Worm (Caenorhabditis elegans): Measurements from ENCODE around the gene ccch-5.

The ccch-5 gene

ce11 chrIV:14872320-14872719 lies 47.1 kb upstream of the ccch-5 start (continued):
- peak in 1 of 2 experiments; percentile 35 for TF ChIP-seq mdl-1 (tag; optimal IDR thresholded peaks at IDR 0.05)
- TF ChIP-seq hmg-1.1 (GFP tag; IDR thresholded peaks at IDR 0.05): peak; percentile 59; the same call in 1 of the 2 replicates

ce11 chrIV:14874926-14875570 lies 44.4 kb upstream of the ccch-5 start:
- no peak for TF ChIP-seq skn-1 (tag; optimal IDR thresholded peaks at IDR 0.05)
- peak; percentile 61 for TF ChIP-seq mes-2 (tag; optimal IDR thresholded peaks at IDR 0.05; ENCODE audit: poor library complexity, severe bottlenecking)
- no peak for TF ChIP-seq T26A8.4 (GFP tag; IDR thresholded peaks at IDR 0.05)
- peak in 1 of 2 experiments; percentile 17 for TF ChIP-seq hif-1 (tag; optimal IDR thresholded peaks at IDR 0.05)
- no peak for TF ChIP-seq daf-12 (tag; optimal IDR thresholded peaks at IDR 0.05)
- peak; percentile 10 for TF ChIP-seq T20F7.1 (GFP tag; optimal IDR thresholded peaks at IDR 0.05)
- no peak for TF ChIP-seq pha-4 (GFP tag; IDR thresholded peaks at IDR 0.05)
- peak; percentile 49 for TF ChIP-seq pha-4 (tag; optimal IDR thresholded peaks at IDR 0.05)
- no peak for TF ChIP-seq F37D6.2 (tag; optimal IDR thresholded peaks at IDR 0.05)
- TF ChIP-seq nhr-10 (tag; optimal IDR thresholded peaks at IDR 0.05): no peak
- TF ChIP-seq lin-15B (tag; optimal IDR thresholded peaks at IDR 0.05): no peak
- no peak for TF ChIP-seq hmg-1.1 (GFP tag; IDR thresholded peaks at IDR 0.05)
- TF ChIP-seq ceh-32 (tag; optimal IDR thresholded peaks at IDR 0.05; ENCODE audit: poor library complexity): no peak
- TF ChIP-seq lin-29 (GFP tag; IDR thresholded peaks at IDR 0.05): no peak
- no peak for TF ChIP-seq ceh-28 (tag; optimal IDR thresholded peaks at IDR 0.05)
- TF ChIP-seq tra-1 (GFP tag; IDR thresholded peaks at IDR 0.05): no peak
- peak; percentile 80 for TF ChIP-seq nhr-6 (tag; optimal IDR thresholded peaks at IDR 0.05)
- 0 out of 2 replicates have a peak, but pooled peaks have one; percentile 37 for TF ChIP-seq Y48G9A.11 (GFP tag; IDR thresholded peaks at IDR 0.05)
- peak; percentile 25; the same call in 1 of the 2 replicates for TF ChIP-seq set-16 (GFP tag; IDR thresholded peaks at IDR 0.05)
- no peak for TF ChIP-seq F26F4.8 (GFP tag; conservative IDR thresholded peaks at IDR 0.05)
- no peak for TF ChIP-seq lin-39 (tag; optimal IDR thresholded peaks at IDR 0.05)
- no peak for TF ChIP-seq zfp-2 (tag; optimal IDR thresholded peaks at IDR 0.05)
- no peak for TF ChIP-seq duxl-1 (tag; optimal IDR thresholded peaks at IDR 0.05; ENCODE audit: poor library complexity)
- peak; percentile 30 for TF ChIP-seq rbr-2 (tag; optimal IDR thresholded peaks at IDR 0.05)
- TF ChIP-seq nhr-48 (tag; optimal IDR thresholded peaks at IDR 0.05): peak; percentile 41
- no peak for TF ChIP-seq ces-1 (GFP tag; optimal IDR thresholded peaks at IDR 0.05)
- no peak for TF ChIP-seq nhr-77 (tag; optimal IDR thresholded peaks at IDR 0.05)
- no peak for TF ChIP-seq arid-1 (GFP tag; conservative IDR thresholded peaks at IDR 0.05)
- TF ChIP-seq spr-3 (GFP tag; optimal IDR thresholded peaks at IDR 0.05): no peak
- peak; percentile 41 for TF ChIP-seq hlh-30 (tag; optimal IDR thresholded peaks at IDR 0.05; ENCODE audit: insufficient read depth)
- TF ChIP-seq cey-2 (tag; optimal IDR thresholded peaks at IDR 0.05; ENCODE audit: borderline replicate concordance, insufficient read depth): no peak
- TF ChIP-seq lin-1 (GFP tag; IDR thresholded peaks at IDR 0.05): 0 out of 2 replicates have a peak, but pooled peaks have one; percentile 18
- peak; percentile 78 for TF ChIP-seq hlh-11 (tag; optimal IDR thresholded peaks at IDR 0.05)
- TF ChIP-seq F49E8.2 (tag; optimal IDR thresholded peaks at IDR 0.05; ENCODE audit: borderline replicate concordance): peak; percentile 12
- TF ChIP-seq lir-3 (tag; optimal IDR thresholded peaks at IDR 0.05): no peak
- TF ChIP-seq attf-4 (tag; optimal IDR thresholded peaks at IDR 0.05): no peak
- 0 out of 2 replicates have a peak, but pooled peaks have one; percentile 43 for TF ChIP-seq mxl-2 (GFP tag; conservative IDR thresholded peaks at IDR 0.05)
- no peak for TF ChIP-seq gei-8 (GFP tag; optimal IDR thresholded peaks at IDR 0.05)
- TF ChIP-seq mep-1 (tag; optimal IDR thresholded peaks at IDR 0.05): peak; percentile 66
- TF ChIP-seq ztf-7 (tag; optimal IDR thresholded peaks at IDR 0.05): peak; percentile 46
- no peak for TF ChIP-seq R02D3.7 (tag; optimal IDR thresholded peaks at IDR 0.05)
- no peak for TF ChIP-seq D1046.2 (GFP tag; IDR thresholded peaks at IDR 0.05)
- no peak for TF ChIP-seq nhr-237 (tag; optimal IDR thresholded peaks at IDR 0.05)
- peak; percentile 23 for TF ChIP-seq spr-1 (tag; optimal IDR thresholded peaks at IDR 0.05)
- no peak for TF ChIP-seq snpc-4 (tag; optimal IDR thresholded peaks at IDR 0.05)
- TF ChIP-seq php-3 (GFP tag; IDR thresholded peaks at IDR 0.05): no peak
- no peak for TF ChIP-seq madf-9 (GFP tag; conservative IDR thresholded peaks at IDR 0.05)
